Fruit fly (Drosophila melanogaster): Measurements from ENCODE around the gene Gr23a.

Gr23a gene

DNA sequence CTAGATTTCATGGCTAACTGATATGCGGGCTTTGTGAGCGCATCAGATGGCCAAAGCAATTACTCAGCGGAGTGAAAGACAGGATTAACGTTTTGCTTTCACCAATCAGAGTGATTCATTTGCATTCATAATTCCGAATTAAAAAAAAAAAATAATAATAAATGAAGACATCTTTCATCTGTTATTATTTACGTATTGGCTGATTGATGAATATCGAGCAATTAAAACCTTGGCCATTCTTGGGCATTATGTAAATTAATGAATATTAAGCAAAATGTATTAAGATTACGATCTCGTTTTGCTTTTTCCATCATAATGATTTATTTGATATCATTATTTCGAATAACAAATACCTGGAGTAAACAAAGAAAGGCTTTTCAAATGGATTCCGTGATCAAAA is 4.9 kb upstream of the Gr23a start, which contains the start of gene Trf4:
Gene Trf4 (plus strand): TSS at position 301 of the 400 bp plus-strand sequence.
- no peak for TF ChIP-seq ttk (optimal IDR thresholded peaks at IDR 0.05)
- no peak for TF ChIP-seq Sin3A (optimal IDR thresholded peaks at IDR 0.05)
- no peak for TF ChIP-seq psq (optimal IDR thresholded peaks at IDR 0.05)
- TF ChIP-seq Myc (optimal IDR thresholded peaks at IDR 0.05) = no peak
- no peak for TF ChIP-seq h (optimal IDR thresholded peaks at IDR 0.05)
- no peak for TF ChIP-seq insv (optimal IDR thresholded peaks at IDR 0.05)

dm6 chr2L:2677553-2677952 is 7.9 kb downstream of the Gr23a start, which contains the start of gene Tmtc1:
Gene Tmtc1 (plus strand): TSS chr2L:2677734.
- TF ChIP-seq insv (optimal IDR thresholded peaks at IDR 0.05) (no peak), Sin3A (optimal IDR thresholded peaks at IDR 0.05) (no peak), ttk (optimal IDR thresholded peaks at IDR 0.05) (no peak), Myc (optimal IDR thresholded peaks at IDR 0.05) (no peak), h (optimal IDR thresholded peaks at IDR 0.05) (no peak), psq (optimal IDR thresholded peaks at IDR 0.05) (no peak)

- no peak for TF ChIP-seq insv (optimal IDR thresholded peaks at IDR 0.05)
- TF ChIP-seq Myc (optimal IDR thresholded peaks at IDR 0.05) = no peak
- TF ChIP-seq Sin3A (optimal IDR thresholded peaks at IDR 0.05) = no peak
- TF ChIP-seq psq (optimal IDR thresholded peaks at IDR 0.05) = no peak
- TF ChIP-seq ttk (optimal IDR thresholded peaks at IDR 0.05) = no peak
- no peak for TF ChIP-seq h (optimal IDR thresholded peaks at IDR 0.05)
These were observed 26.7 kb downstream of the Gr23a start, which contains the start of gene Trf5 for dm6 chr2L:2696337-2696736. Gene Trf5 (minus strand): TSS chr2L:2696437.

- no peak for TF ChIP-seq insv (optimal IDR thresholded peaks at IDR 0.05)
- no peak for TF ChIP-seq ttk (optimal IDR thresholded peaks at IDR 0.05)
- TF ChIP-seq psq (optimal IDR thresholded peaks at IDR 0.05) = no peak
- no peak for TF ChIP-seq Sin3A (optimal IDR thresholded peaks at IDR 0.05)
- TF ChIP-seq h (optimal IDR thresholded peaks at IDR 0.05) = no peak
These were observed 50.7 kb downstream of the Gr23a start for dm6 chr2L:2720368-2720767.

- TF ChIP-seq ttk (optimal IDR thresholded peaks at IDR 0.05) = no peak
- no peak for TF ChIP-seq Myc (optimal IDR thresholded peaks at IDR 0.05)
- TF ChIP-seq h (optimal IDR thresholded peaks at IDR 0.05) = no peak
- TF ChIP-seq insv (optimal IDR thresholded peaks at IDR 0.05) = no peak
- no peak for TF ChIP-seq Sin3A (optimal IDR thresholded peaks at IDR 0.05)
- no peak for TF ChIP-seq psq (optimal IDR thresholded peaks at IDR 0.05)
These were observed 51.7 kb downstream of the Gr23a start for dm6 chr2L:2721317-2721716.

All from Kc167 (cell line).